Worm (Caenorhabditis elegans) whole organism, early embryonic: ENCODE measurements around the gene T04B2.7.

ENCODE experiments used
- B0310.2 ChIP-seq: sonication (generic microtip); optimal IDR thresholded peaks from 2 replicates; lab custom pipeline; 2016; ENCODE audit warnings: mild to moderate bottlenecking, missing genetic modification characterization, missing compliant biosample characterization
- F13C5.2 ChIP-seq: sonication (generic microtip); optimal IDR thresholded peaks from 2 replicates; lab custom pipeline; 2017; ENCODE audit warnings: mild to moderate bottlenecking, missing genetic modification characterization, inconsistent platforms, missing compliant biosample characterization
- aly-1 ChIP-seq: sonication (generic microtip); optimal IDR thresholded peaks from 2 replicates; lab custom pipeline; 2016; ENCODE audit warnings: missing genetic modification characterization, missing compliant biosample characterization
- ama-1 ChIP-seq: fragments of 150-350 bp; optimal IDR thresholded peaks from 2 replicates; lab custom pipeline; 2014
- ceh-13 ChIP-seq: fragments of 200-800 bp; sonication (Bioruptor generic); optimal IDR thresholded peaks from 2 replicates; lab custom pipeline; 2018; ENCODE audit warnings: mild to moderate bottlenecking, missing genetic modification characterization, missing compliant biosample characterization
- ceh-36 ChIP-seq: sonication (generic microtip); optimal IDR thresholded peaks from 2 replicates; lab custom pipeline; 2016; ENCODE audit warnings: missing genetic modification characterization, inconsistent platforms, missing compliant biosample characterization
- ets-7 ChIP-seq: sonication (generic microtip); optimal IDR thresholded peaks from 2 replicates; lab custom pipeline; 2016; ENCODE audit warnings: missing genotype, missing genetic modification characterization, missing compliant biosample characterization
- flt-1 ChIP-seq: fragments of 200-800 bp; sonication (Bioruptor generic); IDR thresholded peaks from 2 replicates; pipeline ENCODE4 v1.3.6; 2022; ENCODE audit warnings: missing genetic modification characterization, missing compliant biosample characterization
- hmbx-1 ChIP-seq: sonication (generic microtip); optimal IDR thresholded peaks from 2 replicates; lab custom pipeline; 2016; ENCODE audit warnings: mild to moderate bottlenecking, missing genetic modification characterization, missing compliant biosample characterization
- hmg-4 ChIP-seq: fragments of 200-800 bp; sonication (Bioruptor generic); optimal IDR thresholded peaks from 2 replicates; lab custom pipeline; 2018; ENCODE audit warnings: mild to moderate bottlenecking, missing genetic modification characterization, missing compliant biosample characterization
- hnd-1 ChIP-seq: sonication (generic microtip); optimal IDR thresholded peaks from 2 replicates; lab custom pipeline; 2016; ENCODE audit warnings: missing genetic modification characterization, missing compliant biosample characterization
- pes-1 ChIP-seq: fragments of 200-800 bp; sonication (Bioruptor generic); IDR thresholded peaks from 2 replicates; pipeline ENCODE4 v1.3.6; 2022; ENCODE audit warnings: missing genetic modification reagents, missing genetic modification characterization, missing compliant biosample characterization
- scrt-1 ChIP-seq: fragments of 200-800 bp; sonication (Bioruptor generic); IDR thresholded peaks from 2 replicates; pipeline ENCODE4 v1.3.6; 2022; ENCODE audit warnings: missing genetic modification characterization, missing compliant biosample characterization
- sea-1 ChIP-seq: fragments of 200-800 bp; sonication (Bioruptor generic); conservative IDR thresholded peaks from 2 replicates; pipeline ENCODE4 v1.3.6; 2022; ENCODE audit warnings: missing genetic modification characterization, missing compliant biosample characterization
- tbx-11 ChIP-seq: fragments of 200-800 bp; sonication (Bioruptor generic); IDR thresholded peaks from 2 replicates; pipeline ENCODE4 v1.3.6; 2022; ENCODE audit warnings: missing genetic modification characterization, missing compliant biosample characterization
- tbx-37 ChIP-seq: fragments of 200-800 bp; sonication (Bioruptor generic); conservative IDR thresholded peaks from 2 replicates; pipeline ENCODE4 v1.3.6; 2022; ENCODE audit warnings: missing genetic modification reagents, missing genetic modification characterization, missing compliant biosample characterization
- tra-4 ChIP-seq: sonication (generic microtip); optimal IDR thresholded peaks from 2 replicates; lab custom pipeline; 2017; ENCODE audit warnings: missing genetic modification characterization, missing compliant biosample characterization

T04B2.7 gene

ce11 chrIV:10080816-10081215 lies 24.8 kb upstream of the T04B2.7 start, which contains the start of gene W01B6.6:
Gene W01B6.6 (plus strand): TSS chrIV:10081116.
- TF ChIP-seq tbx-37 (GFP tag; lab: Robert Waterston, UW), result no peak
- TF ChIP-seq aly-1, result no peak
- no peak for TF ChIP-seq ceh-13 (GFP tag; lab: Kevin White, UChicago)
- no peak for TF ChIP-seq F13C5.2
- no peak for TF ChIP-seq ama-1 (lab: Kevin White, UChicago)
- no peak for TF ChIP-seq hmbx-1
- no peak for TF ChIP-seq hnd-1 (tag; lab: Kevin White, UChicago)
- no peak for TF ChIP-seq ceh-36 (tag; lab: Kevin White, UChicago)
- no peak for TF ChIP-seq pes-1
- no peak for TF ChIP-seq tbx-11 (GFP tag; lab: Robert Waterston, UW)
- no peak for TF ChIP-seq sea-1 (GFP tag; lab: Robert Waterston, UW)

- TF ChIP-seq tbx-11 (GFP tag; lab: Robert Waterston, UW) (no peak), sea-1 (GFP tag; lab: Robert Waterston, UW) (no peak), tbx-37 (GFP tag; lab: Robert Waterston, UW) (no peak), F13C5.2 (no peak), aly-1 (no peak), B0310.2 (no peak), scrt-1 (no peak), flt-1 (GFP tag; lab: Robert Waterston, UW) (no peak), ceh-13 (GFP tag; lab: Kevin White, UChicago) (no peak), hnd-1 (tag; lab: Kevin White, UChicago) (no peak), tra-4 (no peak), pes-1 (no peak), hmbx-1 (no peak), ceh-36 (tag; lab: Kevin White, UChicago) (no peak), ets-7 (tag; lab: Kevin White, UChicago) (no peak), hmg-4 (GFP tag; lab: Kevin White, UChicago) (no peak), ama-1 (lab: Kevin White, UChicago) (no peak)
These were observed 22.0 kb upstream of the T04B2.7 start for ce11 chrIV:10078003-10078402.

ce11 chrIV:10075899-10076298 lies 19.9 kb upstream of the T04B2.7 start, which contains the start of gene W01B6.5:
Gene W01B6.5 (plus strand): TSS chrIV:10076199.
- TF ChIP-seq hmg-4 (GFP tag; lab: Kevin White, UChicago) (no peak), hmbx-1 (no peak), scrt-1 (no peak), ama-1 (lab: Kevin White, UChicago) (no peak), hnd-1 (tag; lab: Kevin White, UChicago) (no peak), flt-1 (GFP tag; lab: Robert Waterston, UW) (no peak), aly-1 (no peak), tbx-11 (GFP tag; lab: Robert Waterston, UW) (no peak), ets-7 (tag; lab: Kevin White, UChicago) (no peak), ceh-36 (tag; lab: Kevin White, UChicago) (no peak), tra-4 (no peak), B0310.2 (no peak), ceh-13 (GFP tag; lab: Kevin White, UChicago) (no peak), sea-1 (GFP tag; lab: Robert Waterston, UW) (no peak), F13C5.2 (no peak)

- TF ChIP-seq tra-4 (no peak), sea-1 (GFP tag; lab: Robert Waterston, UW) (no peak), aly-1 (no peak), scrt-1 (no peak), B0310.2 (no peak), tbx-11 (GFP tag; lab: Robert Waterston, UW) (no peak), ceh-36 (tag; lab: Kevin White, UChicago) (no peak)
These were observed 19.0 kb upstream of the T04B2.7 start, which contains the start of the genes ttbk-4 and W01B6.4 for ce11 chrIV:10075034-10075510. Gene ttbk-4 (minus strand): TSS chrIV:10075134. Gene W01B6.4 (plus strand): TSS chrIV:10075460.

ce11 chrIV:10072527-10072926 lies 16.5 kb upstream of the T04B2.7 start, which contains the start of gene W01B6.3:
Gene W01B6.3 (minus strand): TSS chrIV:10072627.
- TF ChIP-seq pes-1, result no peak
- TF ChIP-seq ceh-13 (GFP tag; lab: Kevin White, UChicago), result no peak
- TF ChIP-seq aly-1, result no peak
- no peak for TF ChIP-seq hmg-4 (GFP tag; lab: Kevin White, UChicago)
- TF ChIP-seq ceh-36 (tag; lab: Kevin White, UChicago), result no peak
- no peak for TF ChIP-seq hmbx-1
- no peak for TF ChIP-seq tra-4
- no peak for TF ChIP-seq ets-7 (tag; lab: Kevin White, UChicago)
- TF ChIP-seq hnd-1 (tag; lab: Kevin White, UChicago), result no peak
- no peak for TF ChIP-seq flt-1 (GFP tag; lab: Robert Waterston, UW)
- TF ChIP-seq tbx-11 (GFP tag; lab: Robert Waterston, UW), result no peak
- no peak for TF ChIP-seq sea-1 (GFP tag; lab: Robert Waterston, UW)
- TF ChIP-seq B0310.2, result no peak
- TF ChIP-seq scrt-1, result no peak
- TF ChIP-seq ama-1 (lab: Kevin White, UChicago), result no peak
- no peak for TF ChIP-seq tbx-37 (GFP tag; lab: Robert Waterston, UW)
- TF ChIP-seq F13C5.2, result no peak

ce11 chrIV:10068266-10068665 lies 12.2 kb upstream of the T04B2.7 start:
- TF ChIP-seq ceh-36 (tag; lab: Kevin White, UChicago) (no peak), sea-1 (GFP tag; lab: Robert Waterston, UW) (no peak), B0310.2 (no peak), F13C5.2 (no peak), ets-7 (tag; lab: Kevin White, UChicago) (no peak), tbx-37 (GFP tag; lab: Robert Waterston, UW) (no peak), ama-1 (lab: Kevin White, UChicago) (no peak), hmbx-1 (no peak), hmg-4 (GFP tag; lab: Kevin White, UChicago) (no peak), tra-4 (no peak), flt-1 (GFP tag; lab: Robert Waterston, UW) (no peak), hnd-1 (tag; lab: Kevin White, UChicago) (no peak), aly-1 (no peak), pes-1 (no peak), tbx-11 (GFP tag; lab: Robert Waterston, UW) (no peak), scrt-1 (no peak), ceh-13 (GFP tag; lab: Kevin White, UChicago) (no peak)

- TF ChIP-seq flt-1 (GFP tag; lab: Robert Waterston, UW), result no peak
- no peak for TF ChIP-seq ets-7 (tag; lab: Kevin White, UChicago)
- TF ChIP-seq hnd-1 (tag; lab: Kevin White, UChicago), result no peak
- no peak for TF ChIP-seq tbx-11 (GFP tag; lab: Robert Waterston, UW)
- TF ChIP-seq scrt-1, result no peak
- no peak for TF ChIP-seq sea-1 (GFP tag; lab: Robert Waterston, UW)
- TF ChIP-seq ceh-13 (GFP tag; lab: Kevin White, UChicago), result no peak
- TF ChIP-seq ama-1 (lab: Kevin White, UChicago), result no peak
- TF ChIP-seq F13C5.2, result no peak
- TF ChIP-seq ceh-36 (tag; lab: Kevin White, UChicago), result no peak
- TF ChIP-seq hmg-4 (GFP tag; lab: Kevin White, UChicago), result no peak
- no peak for TF ChIP-seq hmbx-1
These were observed 11.5 kb upstream of the T04B2.7 start, which contains the start of gene cwn-2 for ce11 chrIV:10067541-10067940. Gene cwn-2 (plus strand): TSS chrIV:10067816.
